Worm (Caenorhabditis elegans): Measurements from ENCODE around the gene iff-1.

- TF ChIP-seq aptf-2 (GFP tag; conservative IDR thresholded peaks at IDR 0.05), result no peak
- no peak for TF ChIP-seq ama-1 (optimal IDR thresholded peaks at IDR 0.05)
- no peak for TF ChIP-seq ama-1 (GFP tag; optimal IDR thresholded peaks at IDR 0.05)
- no peak for TF ChIP-seq Y53G8AR.9 (GFP tag; conservative IDR thresholded peaks at IDR 0.05)
- no peak for TF ChIP-seq unc-62 (GFP tag; optimal IDR thresholded peaks at IDR 0.05)
- TF ChIP-seq ztf-25 (GFP tag; IDR thresholded peaks at IDR 0.05), result no peak
- no peak for TF ChIP-seq lin-35 (GFP tag; optimal IDR thresholded peaks at IDR 0.05)
- no peak for TF ChIP-seq F57A8.1 (GFP tag; optimal IDR thresholded peaks at IDR 0.05)
- 0 out of 2 replicates have a peak, but pooled peaks have one; percentile 5 for TF ChIP-seq mcd-1 (GFP tag; IDR thresholded peaks at IDR 0.05)
- no peak for TF ChIP-seq sea-2 (GFP tag; IDR thresholded peaks at IDR 0.05)
- no peak for TF ChIP-seq ztf-18 (tag; optimal IDR thresholded peaks at IDR 0.05)
- TF ChIP-seq let-526 (GFP tag; IDR thresholded peaks at IDR 0.05), result no peak
- TF ChIP-seq bed-1 (GFP tag; IDR thresholded peaks at IDR 0.05), result no peak
- no peak for TF ChIP-seq sdz-38 (tag; optimal IDR thresholded peaks at IDR 0.05)
Measured at ce11 chrIII:9766175-9766574, 19.2 kb upstream of the iff-1 start, which contains the start of gene cbp-1.

Measured in whole organism, young adult.